Fruit fly (Drosophila melanogaster): ENCODE data around the gene RhoGEF3.

Gene RhoGEF3

DNA sequence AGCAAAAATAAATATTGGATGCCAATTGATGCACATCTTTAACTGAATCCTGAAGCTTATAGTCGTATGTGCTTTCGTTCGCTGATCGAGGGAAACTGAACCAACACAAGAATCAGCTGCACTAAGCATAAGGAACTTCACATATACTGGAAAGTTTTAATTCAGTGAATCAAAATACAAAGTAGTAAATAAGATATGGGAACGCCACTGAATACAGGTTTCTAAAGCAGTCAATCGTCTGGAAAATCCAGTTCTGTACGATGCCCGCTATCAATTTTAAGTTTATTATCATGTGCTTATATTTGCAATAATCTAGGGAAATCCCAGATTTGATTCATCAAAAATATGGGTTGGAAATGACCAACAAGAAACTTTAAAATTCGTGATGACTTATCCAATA, 45.0 kb upstream of the RhoGEF3 start, which contains the start of gene CG34454:
Gene CG34454 (minus strand): TSS at position 84 of the 400 bp plus-strand sequence.
- TF ChIP-seq CG11398 (GFP tag; optimal IDR thresholded peaks at IDR 0.05) (no peak), Scr (GFP tag; IDR thresholded peaks at IDR 0.05; ENCODE audit: partially characterized antibody) (no peak), zen2 (GFP tag; IDR thresholded peaks at IDR 0.05; ENCODE audit: partially characterized antibody) (no peak), CG7271 (tag; optimal IDR thresholded peaks at IDR 0.05) (no peak), CG8359 (GFP tag; optimal IDR thresholded peaks at IDR 0.05; ENCODE audit: borderline replicate concordance) (no peak), CG8388 (GFP tag; optimal IDR thresholded peaks at IDR 0.05) (no peak), Doc2 (GFP tag; IDR thresholded peaks at IDR 0.05) (no peak), PHDP (tag; optimal IDR thresholded peaks at IDR 0.05) (no peak), CG10654 (GFP tag; optimal IDR thresholded peaks at IDR 0.05) (no peak), CG1603 (tag; optimal IDR thresholded peaks at IDR 0.05) (no peak), Hmx (GFP tag; optimal IDR thresholded peaks at IDR 0.05) (no peak), CG18476 (GFP tag; optimal IDR thresholded peaks at IDR 0.05) (no peak), Oaz (GFP tag; IDR thresholded peaks at IDR 0.05) (no peak), hkb (optimal IDR thresholded peaks at IDR 0.05) (no peak), hkb (GFP tag; IDR thresholded peaks at IDR 0.05) (no peak), abd-A (tag; optimal IDR thresholded peaks at IDR 0.05) (no peak)

DNA sequence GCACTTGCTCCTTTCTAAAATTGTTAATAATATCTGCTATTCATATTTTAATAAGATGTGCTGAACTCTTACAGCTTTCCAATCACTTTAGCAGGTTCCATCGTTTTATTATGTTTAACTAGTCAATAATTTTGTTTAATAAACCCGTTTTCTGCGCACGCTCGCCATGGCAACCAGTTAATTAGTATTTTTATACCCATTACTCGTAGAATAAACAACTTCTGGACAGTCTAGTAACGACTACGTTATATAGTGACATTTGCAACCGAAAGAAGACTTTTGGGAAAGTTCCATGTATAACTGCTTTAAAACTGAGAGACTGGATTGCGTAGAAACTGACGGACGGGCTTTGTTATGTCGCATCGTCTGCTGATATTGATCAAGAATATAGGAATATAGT, 44.0 kb upstream of the RhoGEF3 start, which contains the start of gene CG34453:
Gene CG34453 (minus strand): TSS at position 101 of the 400 bp plus-strand sequence.
- no peak for TF ChIP-seq CG3995 (GFP tag; optimal IDR thresholded peaks at IDR 0.05)
- no peak for TF ChIP-seq pum (GFP tag; optimal IDR thresholded peaks at IDR 0.05)
- TF ChIP-seq eve (GFP tag; optimal IDR thresholded peaks at IDR 0.05): peak in 1 of 2 experiments; percentile 33

DNA sequence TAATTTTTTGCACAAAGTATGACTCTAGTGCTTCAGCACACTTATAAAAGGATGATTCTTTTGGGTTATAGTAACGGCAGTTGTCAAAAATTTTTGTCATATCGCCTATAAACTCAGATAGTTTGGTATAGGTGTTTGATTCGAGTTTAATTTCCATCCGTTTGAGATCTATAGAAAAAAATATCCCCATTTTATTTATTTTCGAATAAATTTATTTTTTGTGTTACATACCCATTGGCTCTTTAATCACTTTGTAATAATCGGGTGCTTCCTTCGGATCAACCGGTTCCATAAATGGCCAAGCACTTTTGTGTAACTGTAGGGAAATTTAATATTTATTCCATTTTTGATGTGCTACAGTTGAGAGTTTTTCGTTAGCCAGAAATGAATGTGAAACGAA, 42.9 kb upstream of the RhoGEF3 start:
- no peak for TF ChIP-seq gem (tag; optimal IDR thresholded peaks at IDR 0.05)
- TF ChIP-seq CG7928 (GFP tag; optimal IDR thresholded peaks at IDR 0.05): no peak
- no peak for TF ChIP-seq ttk (GFP tag; IDR thresholded peaks at IDR 0.05)
- no peak for TF ChIP-seq trh (GFP tag; optimal IDR thresholded peaks at IDR 0.05)
- no peak for TF ChIP-seq Mes4 (GFP tag; optimal IDR thresholded peaks at IDR 0.05)
- no peak for TF ChIP-seq Fer2 (tag; optimal IDR thresholded peaks at IDR 0.05)
- no peak for TF ChIP-seq Rfx (GFP tag; IDR thresholded peaks at IDR 0.05)
- TF ChIP-seq lilli (GFP tag; optimal IDR thresholded peaks at IDR 0.05): no peak
- no peak for TF ChIP-seq CG31224 (GFP tag; IDR thresholded peaks at IDR 0.05)
- TF ChIP-seq CG2712 (tag; optimal IDR thresholded peaks at IDR 0.05): no peak
- no peak for TF ChIP-seq CG32767 (GFP tag; IDR thresholded peaks at IDR 0.05)
- TF ChIP-seq HHEX (GFP tag; optimal IDR thresholded peaks at IDR 0.05): no peak
- TF ChIP-seq lola (GFP tag; optimal IDR thresholded peaks at IDR 0.05): no peak
- no peak for TF ChIP-seq ham (GFP tag; IDR thresholded peaks at IDR 0.05)
- TF ChIP-seq vvl (GFP tag; IDR thresholded peaks at IDR 0.05): no peak
- TF ChIP-seq CG6272 (GFP tag; IDR thresholded peaks at IDR 0.05): no peak
- no peak for TF ChIP-seq hb (GFP tag; IDR thresholded peaks at IDR 0.05; ENCODE audit: partially characterized antibody)
- no peak for TF ChIP-seq CG12659 (GFP tag; optimal IDR thresholded peaks at IDR 0.05)

DNA sequence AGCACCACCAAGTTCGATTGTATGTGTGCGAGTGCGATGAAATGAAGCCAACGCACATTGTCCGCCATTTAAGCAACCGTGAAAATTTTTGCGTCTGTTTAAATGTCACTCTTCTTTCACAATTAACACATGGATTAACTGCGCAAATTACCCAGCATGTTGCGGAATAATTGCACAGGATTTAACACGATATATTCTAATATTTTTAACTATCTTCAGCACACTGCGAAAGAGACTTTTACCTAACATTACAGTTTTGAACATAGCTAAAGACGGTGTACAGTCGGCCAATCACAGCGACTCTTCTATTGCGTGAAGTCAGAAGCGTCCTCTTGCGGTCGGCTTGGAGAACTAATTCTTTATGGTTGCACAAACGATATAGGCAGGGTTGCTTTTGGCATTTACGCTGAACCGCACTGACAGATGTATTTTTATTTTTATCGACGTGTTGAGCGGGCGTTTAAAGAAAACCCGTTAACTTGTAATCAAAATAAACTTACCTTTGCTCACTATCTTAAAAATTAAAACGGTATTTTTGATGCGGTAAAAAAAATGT, 30.5 kb upstream of the RhoGEF3 start:
- peak; percentile 49 for TF ChIP-seq CG17829 (tag; optimal IDR thresholded peaks at IDR 0.05)
- TF ChIP-seq ewg (GFP tag; optimal IDR thresholded peaks at IDR 0.05): no peak
- TF ChIP-seq CG11398 (GFP tag; optimal IDR thresholded peaks at IDR 0.05): no peak
- peak in 1 of 2 experiments; percentile 12 for TF ChIP-seq Hr51 (GFP tag; optimal IDR thresholded peaks at IDR 0.05)
- no peak for TF ChIP-seq Stat92E (GFP tag; optimal IDR thresholded peaks at IDR 0.05)
- peak; percentile 21 for TF ChIP-seq CG7786 (GFP tag; optimal IDR thresholded peaks at IDR 0.05)
- TF ChIP-seq zfh1 (GFP tag; IDR thresholded peaks at IDR 0.05): peak; percentile 66; the same call in 2 of the 3 replicates
- peak; percentile 1 for TF ChIP-seq CG8089 (GFP tag; optimal IDR thresholded peaks at IDR 0.05)
- peak; percentile 33; the same call in 1 of the 2 replicates for TF ChIP-seq CG32767 (GFP tag; IDR thresholded peaks at IDR 0.05)
- TF ChIP-seq slbo (GFP tag; IDR thresholded peaks at IDR 0.05): peak; percentile 69
- peak; percentile 70 for TF ChIP-seq gro (GFP tag; optimal IDR thresholded peaks at IDR 0.05)
- TF ChIP-seq ara (GFP tag; IDR thresholded peaks at IDR 0.05): no peak
- TF ChIP-seq CG6854 (GFP tag; optimal IDR thresholded peaks at IDR 0.05): no peak

All from whole organism, embryonic.